Worm (Caenorhabditis elegans) whole organism, L1 larva: ENCODE data around the gene appg-2.

Source experiments
- aly-2 ChIP-seq: fragments of 150-350 bp; optimal IDR thresholded peaks from 2 replicates; lab custom pipeline; 2014; ENCODE audit warnings: missing biosample characterization, missing genetic modification characterization
- dpl-1 ChIP-seq, 3 experiments: fragments of 150-350 bp in 2 of 3; sonication (generic microtip) in 1 of 3; optimal IDR thresholded peaks; 2 replicates each; lab custom pipeline; 2014 to 2017; ENCODE audit warnings: missing biosample characterization in 3 of 3, missing genetic modification characterization in 3 of 3, missing genetic modification reagents in 3 of 3
- elt-3 ChIP-seq, 6 experiments: fragments of 150-350 bp in 1 of 6; sonication (generic microtip); optimal IDR thresholded peaks; 2 replicates each; lab custom pipeline; 2017 to 2018; ENCODE audit warnings: missing biosample characterization in 6 of 6, missing genetic modification characterization in 6 of 6, inconsistent platforms in 1 of 6
- fkh-10 ChIP-seq: sonication (generic microtip); optimal IDR thresholded peaks from 2 replicates; lab custom pipeline; 2017; ENCODE audit warnings: missing biosample characterization, missing genetic modification reagents, missing genetic modification characterization
- fos-1 ChIP-seq: fragments of 150-350 bp; optimal IDR thresholded peaks from 2 replicates; lab custom pipeline; 2014; ENCODE audit warnings: missing biosample characterization, missing genetic modification characterization
- lin-13 ChIP-seq: fragments of 150-350 bp; optimal IDR thresholded peaks from 2 replicates; lab custom pipeline; 2014; ENCODE audit warnings: missing biosample characterization, missing genetic modification reagents, missing genetic modification characterization
- lin-39 ChIP-seq: fragments of 150-350 bp; optimal IDR thresholded peaks from 2 replicates; lab custom pipeline; 2014; ENCODE audit warnings: missing biosample characterization, missing genetic modification reagents, missing genetic modification characterization
- nhr-11 ChIP-seq: fragments of 150-350 bp; optimal IDR thresholded peaks from 2 replicates; lab custom pipeline; 2014; ENCODE audit warnings: missing biosample characterization, missing genetic modification characterization
- nhr-28 ChIP-seq: fragments of 150-350 bp; optimal IDR thresholded peaks from 2 replicates; lab custom pipeline; 2014; ENCODE audit warnings: missing biosample characterization, missing genetic modification characterization
- pqm-1 ChIP-seq: sonication (generic microtip); optimal IDR thresholded peaks from 3 replicates; lab custom pipeline; 2017; ENCODE audit warnings: missing biosample characterization, missing genetic modification characterization
- swsn-7 ChIP-seq: sonication (generic microtip); optimal IDR thresholded peaks from 2 replicates; lab custom pipeline; 2016; ENCODE audit warnings: missing genetic modification characterization, missing compliant biosample characterization
- unc-62 ChIP-seq: fragments of 150-350 bp; optimal IDR thresholded peaks from 2 replicates; lab custom pipeline; 2014; ENCODE audit warnings: missing biosample characterization, missing genetic modification reagents, missing genetic modification characterization
- ztf-11 ChIP-seq, 2 experiments: sonication (generic microtip); optimal IDR thresholded peaks; 2 replicates each; lab custom pipeline; 2016 to 2017; ENCODE audit warnings: missing genetic modification characterization in 2 of 2, missing biosample characterization in 1 of 2, missing compliant biosample characterization in 1 of 2
- ztf-4 ChIP-seq: fragments of 150-350 bp; optimal IDR thresholded peaks from 2 replicates; lab custom pipeline; 2014; ENCODE audit warnings: missing biosample characterization, missing genetic modification characterization

DNA sequence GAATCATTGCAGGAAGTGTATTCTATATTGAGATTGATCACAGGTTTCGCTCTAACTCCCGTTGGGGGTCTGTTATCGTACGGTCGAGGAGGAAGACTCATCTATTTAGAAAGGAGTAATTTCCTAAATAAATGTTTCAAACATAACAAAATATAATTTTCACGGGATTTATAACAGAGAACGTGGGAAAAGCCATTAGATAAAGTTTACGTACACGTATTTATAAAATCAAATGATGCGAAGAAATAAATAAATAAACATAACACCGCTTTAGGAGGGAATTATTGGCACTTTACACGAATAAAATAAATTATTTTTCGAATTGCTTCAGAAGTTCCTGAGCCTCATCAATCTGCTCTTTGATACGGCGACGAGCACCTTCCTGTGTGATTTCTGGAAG, 7.6 kb downstream of the appg-2 start, which contains the start of gene F07H5.10:
- TF ChIP-seq nhr-28 (no peak), fkh-10 (GFP tag; lab: Kevin White, UChicago) (no peak), ztf-4 (tag; lab: Kevin White, UChicago) (no peak), elt-3 (tag; optimal IDR thresholded peaks at IDR 0.05; lab: Kevin White, UChicago) (no peak), dpl-1 (GFP tag; optimal IDR thresholded peaks at IDR 0.05; lab: Kevin White, UChicago) (no peak), unc-62 (GFP tag; lab: Kevin White, UChicago) (no peak), fos-1 (no peak), swsn-7 (tag; lab: Kevin White, UChicago) (no peak), nhr-11 (no peak), lin-39 (tag; lab: Kevin White, UChicago) (no peak), ztf-11 (tag; optimal IDR thresholded peaks at IDR 0.05; lab: Kevin White, UChicago) (no peak), lin-13 (GFP tag; lab: Kevin White, UChicago) (no peak), pqm-1 (tag; lab: Kevin White, UChicago) (no peak), aly-2 (tag; lab: Kevin White, UChicago) (no peak)
